Worm (Caenorhabditis elegans) whole organism, mixed stage, embryonic: ENCODE results near the gene col-84.

Experiments
- M03D4.4 ChIP-seq: sonication (generic microtip); optimal IDR thresholded peaks from 2 replicates; lab custom pipeline; 2017; ENCODE audit warnings: mild to moderate bottlenecking, missing genetic modification characterization, missing compliant biosample characterization
- bed-3 ChIP-seq: fragments of 200-800 bp; sonication (Bioruptor generic); optimal IDR thresholded peaks from 3 replicates; lab custom pipeline; 2018; ENCODE audit warnings: mild to moderate bottlenecking, missing genetic modification characterization, moderate library complexity, missing compliant biosample characterization
- blmp-1 ChIP-seq: fragments of 150-350 bp; optimal IDR thresholded peaks from 2 replicates; lab custom pipeline; 2014; ENCODE audit warnings: missing biosample characterization, missing genetic modification characterization
- ceh-39 ChIP-seq: fragments of 150-350 bp; optimal IDR thresholded peaks from 2 replicates; lab custom pipeline; 2014; ENCODE audit warnings: missing biosample characterization, missing genetic modification characterization
- ceh-43 ChIP-seq: fragments of 200-800 bp; sonication (Bioruptor generic); optimal IDR thresholded peaks from 2 replicates; lab custom pipeline; 2018; ENCODE audit warnings: mild to moderate bottlenecking, missing genetic modification characterization, moderate library complexity, missing compliant biosample characterization
- ceh-83 ChIP-seq: fragments of 200-800 bp; sonication (Bioruptor generic); optimal IDR thresholded peaks from 2 replicates; lab custom pipeline; 2018; ENCODE audit warnings: mild to moderate bottlenecking, missing genetic modification characterization, missing compliant biosample characterization
- ces-1 ChIP-seq: fragments of 150-350 bp; optimal IDR thresholded peaks from 2 replicates; lab custom pipeline; 2014; ENCODE audit warnings: missing biosample characterization, missing genetic modification reagents, missing genetic modification characterization
- cnd-1 ChIP-seq: fragments of 200-800 bp; sonication (Bioruptor generic); optimal IDR thresholded peaks from 2 replicates; lab custom pipeline; 2018; ENCODE audit warnings: mild to moderate bottlenecking, missing genetic modification characterization, missing compliant biosample characterization
- elt-1 ChIP-seq: sonication (generic microtip); optimal IDR thresholded peaks from 2 replicates; lab custom pipeline; 2017; ENCODE audit warnings: missing genetic modification characterization, mild to moderate bottlenecking, missing compliant biosample characterization, antibody characterized with exemption, moderate library complexity, borderline replicate concordance; ENCODE audit not compliant: insufficient read depth
- elt-3 ChIP-seq: fragments of 150-350 bp; optimal IDR thresholded peaks from 2 replicates; lab custom pipeline; 2014; ENCODE audit warnings: missing biosample characterization, missing genetic modification characterization
- flh-1 ChIP-seq: fragments of 200-800 bp; sonication (Bioruptor generic); optimal IDR thresholded peaks from 2 replicates; lab custom pipeline; 2018; ENCODE audit warnings: mild to moderate bottlenecking, missing genetic modification characterization, moderate library complexity, missing compliant biosample characterization
- ham-2 ChIP-seq: fragments of 200-800 bp; sonication (Bioruptor generic); optimal IDR thresholded peaks from 2 replicates; lab custom pipeline; 2018; ENCODE audit warnings: mild to moderate bottlenecking, missing genetic modification characterization, missing compliant biosample characterization
- hlh-1 ChIP-seq: fragments of 150-350 bp; optimal IDR thresholded peaks from 2 replicates; lab custom pipeline; 2014; ENCODE audit warnings: missing biosample characterization, missing genetic modification reagents, missing genetic modification characterization
- lin-13 ChIP-seq: fragments of 150-350 bp; optimal IDR thresholded peaks from 2 replicates; lab custom pipeline; 2014; ENCODE audit warnings: missing biosample characterization, missing genetic modification characterization
- lin-32 ChIP-seq: fragments of 200-800 bp; sonication (Bioruptor generic); optimal IDR thresholded peaks from 2 replicates; lab custom pipeline; 2018; ENCODE audit warnings: mild to moderate bottlenecking, missing genetic modification characterization, missing compliant biosample characterization
- lsy-2 ChIP-seq: fragments of 150-350 bp; optimal IDR thresholded peaks from 2 replicates; lab custom pipeline; 2014; ENCODE audit warnings: missing biosample characterization, missing genetic modification characterization
- mab-5 ChIP-seq: fragments of 150-350 bp; optimal IDR thresholded peaks from 2 replicates; lab custom pipeline; 2014; ENCODE audit warnings: missing biosample characterization, missing genetic modification characterization
- mep-1 ChIP-seq: fragments of 150-350 bp; optimal IDR thresholded peaks from 2 replicates; lab custom pipeline; 2017; ENCODE audit warnings: missing biosample characterization, missing genetic modification reagents, missing genetic modification characterization, inconsistent platforms
- nhr-12 ChIP-seq: fragments of 150-350 bp; optimal IDR thresholded peaks from 2 replicates; lab custom pipeline; 2014; ENCODE audit warnings: missing biosample characterization, missing genetic modification characterization
- nhr-2 ChIP-seq: fragments of 150-350 bp; optimal IDR thresholded peaks from 2 replicates; lab custom pipeline; 2014; ENCODE audit warnings: missing biosample characterization, missing genetic modification characterization
- nhr-237 ChIP-seq: fragments of 150-350 bp; optimal IDR thresholded peaks from 2 replicates; lab custom pipeline; 2014; ENCODE audit warnings: missing biosample characterization, missing genetic modification characterization
- nhr-28 ChIP-seq: fragments of 150-350 bp; optimal IDR thresholded peaks from 2 replicates; lab custom pipeline; 2014; ENCODE audit warnings: missing biosample characterization, missing genetic modification characterization
- nhr-76 ChIP-seq: sonication (generic microtip); optimal IDR thresholded peaks from 2 replicates; lab custom pipeline; 2017; ENCODE audit warnings: missing biosample characterization, missing genetic modification characterization
- pha-4 ChIP-seq: fragments of 150-350 bp; optimal IDR thresholded peaks from 2 replicates; lab custom pipeline; 2018; ENCODE audit warnings: missing biosample characterization, missing genetic modification reagents, missing genetic modification characterization
- sem-2 ChIP-seq: fragments of 200-800 bp; sonication (Bioruptor generic); optimal IDR thresholded peaks from 2 replicates; lab custom pipeline; 2018; ENCODE audit warnings: mild to moderate bottlenecking, missing genetic modification characterization, missing compliant biosample characterization
- snpc-4 ChIP-seq: fragments of 150-350 bp; optimal IDR thresholded peaks from 2 replicates; lab custom pipeline; 2014; ENCODE audit warnings: missing biosample characterization, missing genetic modification characterization
- sptf-1 ChIP-seq: sonication (generic microtip); optimal IDR thresholded peaks from 2 replicates; lab custom pipeline; 2017; ENCODE audit warnings: mild to moderate bottlenecking, missing genetic modification characterization, moderate library complexity, missing compliant biosample characterization
- tbx-8 ChIP-seq: fragments of 200-800 bp; sonication (Bioruptor generic); optimal IDR thresholded peaks from 2 replicates; lab custom pipeline; 2018; ENCODE audit warnings: mild to moderate bottlenecking, missing genetic modification characterization, moderate library complexity, missing compliant biosample characterization
- unc-120 ChIP-seq: sonication (generic microtip); optimal IDR thresholded peaks from 2 replicates; lab custom pipeline; 2017; ENCODE audit warnings: missing genetic modification characterization, missing compliant biosample characterization; ENCODE audit not compliant: poor library complexity, severe bottlenecking
- unc-39 ChIP-seq: fragments of 150-350 bp; optimal IDR thresholded peaks from 2 replicates; lab custom pipeline; 2014; ENCODE audit warnings: missing biosample characterization, missing genetic modification characterization
- unc-62 ChIP-seq: fragments of 150-350 bp; optimal IDR thresholded peaks from 2 replicates; lab custom pipeline; 2014; ENCODE audit warnings: missing biosample characterization, missing genetic modification reagents, missing genetic modification characterization
- ztf-11 ChIP-seq: fragments of 150-350 bp; optimal IDR thresholded peaks from 2 replicates; lab custom pipeline; 2014; ENCODE audit warnings: missing biosample characterization, missing genetic modification characterization

col-84 gene

DNA sequence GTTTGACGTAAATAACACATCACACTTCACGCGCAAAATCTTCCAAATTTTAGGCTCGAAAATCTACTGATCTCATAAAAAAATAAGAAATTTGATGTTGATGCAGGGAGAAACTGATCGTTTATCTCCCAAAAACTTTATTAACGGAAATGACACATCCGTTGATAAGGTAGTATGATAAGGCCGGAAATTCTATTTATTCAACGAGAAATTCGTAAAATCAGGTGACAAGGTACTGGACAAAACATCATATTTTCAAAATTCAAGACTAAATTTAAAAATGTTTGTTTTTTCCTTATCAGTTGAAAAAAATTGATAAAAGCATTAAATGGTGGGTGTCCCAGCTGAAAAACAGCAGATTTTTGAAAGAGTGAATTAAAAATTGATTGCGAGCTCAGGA is 8.5 kb upstream of the col-84 start:
- TF ChIP-seq flh-1 = no peak
- TF ChIP-seq ham-2 (GFP tag; lab: Kevin White, UChicago) = no peak
- no peak for TF ChIP-seq elt-3 (tag; lab: Kevin White, UChicago)
- TF ChIP-seq sem-2 = no peak
- no peak for TF ChIP-seq lsy-2 (tag; lab: Kevin White, UChicago)
- no peak for TF ChIP-seq sptf-1 (tag; lab: Kevin White, UChicago)
- TF ChIP-seq pha-4 (tag; lab: Kevin White, UChicago) = no peak
- TF ChIP-seq hlh-1 (tag; lab: Kevin White, UChicago) = no peak
- no peak for TF ChIP-seq bed-3 (GFP tag; lab: Kevin White, UChicago)
- no peak for TF ChIP-seq nhr-2
- no peak for TF ChIP-seq tbx-8
- no peak for TF ChIP-seq cnd-1 (tag; lab: Kevin White, UChicago)
- no peak for TF ChIP-seq ceh-43 (GFP tag; lab: Kevin White, UChicago)

DNA sequence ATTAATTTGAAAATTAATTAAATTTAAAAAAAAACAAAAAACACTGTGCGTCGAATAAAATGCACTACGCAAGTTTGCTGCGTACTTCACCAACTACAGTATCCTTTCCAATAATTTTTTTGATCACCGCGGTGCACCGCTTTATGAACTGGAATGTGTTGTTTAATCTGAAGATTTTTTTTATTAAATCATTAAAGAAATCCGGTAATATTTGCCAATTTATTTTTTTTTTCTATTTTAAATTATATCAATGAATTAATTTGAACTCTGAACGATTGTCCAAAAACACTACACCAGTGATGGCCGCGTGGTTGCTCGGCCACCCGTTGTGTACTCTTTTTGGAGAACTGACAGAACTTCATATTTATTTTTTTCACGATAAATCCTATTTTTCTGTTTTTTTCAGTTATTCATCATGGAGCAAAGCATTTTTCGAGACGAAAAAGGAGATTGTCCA is 7.7 kb upstream of the col-84 start, which contains the start of gene K12D12.5:
Gene K12D12.5, plus strand, starts transcription at position 407 of the 457 bp plus-strand sequence.
- TF ChIP-seq bed-3 (GFP tag; lab: Kevin White, UChicago) (no peak), ceh-39 (tag; lab: Kevin White, UChicago) (no peak), snpc-4 (no peak), nhr-2 (no peak), nhr-28 (tag; lab: Kevin White, UChicago) (no peak), ztf-11 (no peak), sem-2 (no peak), nhr-76 (tag; lab: Kevin White, UChicago) (no peak), blmp-1 (tag; lab: Kevin White, UChicago) (no peak), flh-1 (no peak), M03D4.4 (tag; lab: Kevin White, UChicago) (no peak), tbx-8 (no peak), lsy-2 (tag; lab: Kevin White, UChicago) (no peak), cnd-1 (tag; lab: Kevin White, UChicago) (no peak), sptf-1 (tag; lab: Kevin White, UChicago) (no peak), nhr-12 (tag; lab: Kevin White, UChicago) (no peak)

DNA sequence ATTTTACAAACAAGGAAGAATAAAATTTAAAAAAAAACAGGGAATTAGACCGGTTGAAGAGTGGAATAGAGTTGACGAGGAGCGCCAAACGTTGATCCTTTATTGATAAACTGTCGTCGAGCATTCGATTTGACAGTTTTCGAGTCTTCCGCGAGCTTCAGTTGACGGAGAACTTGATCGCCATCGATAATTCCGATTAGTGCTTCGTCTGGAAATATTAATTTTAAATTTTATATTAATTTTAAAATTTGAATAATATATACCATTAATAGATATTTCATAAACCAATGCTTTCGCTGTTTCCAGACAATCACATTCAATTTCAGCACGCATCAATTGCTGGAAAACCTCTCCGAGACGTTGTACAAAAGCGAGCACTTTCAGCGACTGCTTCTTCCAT is 2.7 kb upstream of the col-84 start, which contains the start of gene K12D12.4:
Gene K12D12.4, minus strand, starts transcription at position 101 of the 400 bp plus-strand sequence.
- TF ChIP-seq bed-3 (GFP tag; lab: Kevin White, UChicago) (no peak), tbx-8 (no peak), lsy-2 (tag; lab: Kevin White, UChicago) (no peak), unc-39 (no peak), unc-120 (tag; lab: Kevin White, UChicago) (no peak), lin-32 (GFP tag; lab: Kevin White, UChicago) (no peak), elt-1 (tag; lab: Kevin White, UChicago) (no peak), unc-62 (no peak), mep-1 (tag; lab: Kevin White, UChicago) (no peak), sptf-1 (tag; lab: Kevin White, UChicago) (no peak), lin-13 (tag; lab: Kevin White, UChicago) (no peak), ceh-83 (GFP tag; lab: Kevin White, UChicago) (no peak), pha-4 (tag; lab: Kevin White, UChicago) (no peak), mab-5 (tag; lab: Kevin White, UChicago) (no peak), flh-1 (no peak), hlh-1 (tag; lab: Kevin White, UChicago) (no peak), ceh-39 (tag; lab: Kevin White, UChicago) (no peak), M03D4.4 (tag; lab: Kevin White, UChicago) (no peak), blmp-1 (tag; lab: Kevin White, UChicago) (no peak), nhr-76 (tag; lab: Kevin White, UChicago) (no peak)
- TF ChIP-seq, all 35 proteins: peak for 0

DNA sequence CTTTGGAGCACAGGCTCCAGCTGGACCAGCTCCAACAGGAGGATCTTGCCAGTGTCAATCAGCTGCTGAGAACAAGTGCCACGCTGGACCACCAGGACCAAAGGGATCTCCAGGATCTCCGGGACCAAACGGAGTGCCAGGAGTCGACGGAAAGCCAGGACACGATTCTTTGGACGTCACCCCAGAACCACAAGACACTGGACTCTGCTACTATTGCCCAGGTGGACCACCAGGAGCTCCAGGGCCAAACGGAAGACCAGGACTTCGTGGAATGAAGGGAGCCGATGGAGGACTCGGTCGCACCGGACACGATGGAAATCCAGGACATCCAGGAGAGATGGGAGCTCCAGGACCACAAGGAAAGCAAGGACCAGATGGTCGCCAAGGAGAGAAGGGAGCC is 559 bp downstream of the col-84 start:
- no peak for TF ChIP-seq sptf-1 (tag; lab: Kevin White, UChicago)
- no peak for TF ChIP-seq blmp-1 (tag; lab: Kevin White, UChicago)
- TF ChIP-seq ceh-43 (GFP tag; lab: Kevin White, UChicago) = no peak
- TF ChIP-seq nhr-2 = no peak
- TF ChIP-seq mep-1 (tag; lab: Kevin White, UChicago) = no peak
- TF ChIP-seq snpc-4 = no peak
- no peak for TF ChIP-seq lin-13 (tag; lab: Kevin White, UChicago)
- TF ChIP-seq unc-62 = no peak
- TF ChIP-seq ces-1 = no peak
- no peak for TF ChIP-seq nhr-237
- TF ChIP-seq ham-2 (GFP tag; lab: Kevin White, UChicago) = no peak
